Fruit fly (Drosophila melanogaster): ENCODE measurements around the gene DIP-gamma.

DIP-gamma gene

dm6 chr3R:29004884-29005621 is 34.9 kb upstream of the DIP-gamma start (continued):
- peak; percentile 66 for TF ChIP-seq pdm3 (GFP tag; optimal IDR thresholded peaks at IDR 0.05)
- TF ChIP-seq CG8632 (GFP tag; optimal IDR thresholded peaks at IDR 0.05) = peak; percentile 10
- peak; percentile 39 for TF ChIP-seq achi (GFP tag; optimal IDR thresholded peaks at IDR 0.05)
- TF ChIP-seq lz (GFP tag; optimal IDR thresholded peaks at IDR 0.05) = peak; percentile 45
- TF ChIP-seq Hr38 (GFP tag; optimal IDR thresholded peaks at IDR 0.05) = no peak
- peak; percentile 48 for TF ChIP-seq acj6 (GFP tag; optimal IDR thresholded peaks at IDR 0.05)
- TF ChIP-seq salr (GFP tag; optimal IDR thresholded peaks at IDR 0.05) = no peak
- peak; percentile 63 for TF ChIP-seq Hr4 (GFP tag; optimal IDR thresholded peaks at IDR 0.05)
- TF ChIP-seq CG34406 (GFP tag; optimal IDR thresholded peaks at IDR 0.05) = peak; percentile 16
- peak; percentile 27 for TF ChIP-seq Met (GFP tag; optimal IDR thresholded peaks at IDR 0.05)

dm6 chr3R:29000001-29000400 is 29.8 kb upstream of the DIP-gamma start:
- TF ChIP-seq Sox102F (GFP tag; optimal IDR thresholded peaks at IDR 0.05) (no peak), dsx (GFP tag; optimal IDR thresholded peaks at IDR 0.05; ENCODE audit: poor library complexity, severe bottlenecking) (peak; percentile 95), cyc (GFP tag; optimal IDR thresholded peaks at IDR 0.05) (no peak), Gug (GFP tag; IDR thresholded peaks at IDR 0.05) (0 out of 2 replicates have a peak, but pooled peaks have one; percentile 17)

- peak; percentile 38 for TF ChIP-seq Ets96B (tag; optimal IDR thresholded peaks at IDR 0.05)
- TF ChIP-seq CG11762 (GFP tag; optimal IDR thresholded peaks at IDR 0.05; ENCODE audit: insufficient read depth) = no peak
- no peak for TF ChIP-seq eg (GFP tag; IDR thresholded peaks at IDR 0.05)
- TF ChIP-seq cyc (GFP tag; optimal IDR thresholded peaks at IDR 0.05) = peak; percentile 30
- no peak for TF ChIP-seq Ets21C (GFP tag; optimal IDR thresholded peaks at IDR 0.05)
- TF ChIP-seq CG4318 (GFP tag; optimal IDR thresholded peaks at IDR 0.05) = no peak
- TF ChIP-seq CG31627 (GFP tag; optimal IDR thresholded peaks at IDR 0.05) = peak; percentile 51
- no peak for TF ChIP-seq CG1621 (tag; optimal IDR thresholded peaks at IDR 0.05)
- no peak for TF ChIP-seq Lpt (GFP tag; optimal IDR thresholded peaks at IDR 0.05)
- no peak for TF ChIP-seq CG9139 (GFP tag; optimal IDR thresholded peaks at IDR 0.05)
- TF ChIP-seq spab (GFP tag; optimal IDR thresholded peaks at IDR 0.05) = peak; percentile 44
- peak; percentile 49 for TF ChIP-seq Met (GFP tag; optimal IDR thresholded peaks at IDR 0.05)
- no peak for TF ChIP-seq dsx (GFP tag; optimal IDR thresholded peaks at IDR 0.05; ENCODE audit: poor library complexity, severe bottlenecking)
- TF ChIP-seq Hr4 (GFP tag; optimal IDR thresholded peaks at IDR 0.05) = no peak
- TF ChIP-seq CG6808 (GFP tag; optimal IDR thresholded peaks at IDR 0.05) = peak; percentile 55
- TF ChIP-seq Eip75B (GFP tag; optimal IDR thresholded peaks at IDR 0.05) = peak; percentile 35
- no peak for TF ChIP-seq Eip93F (GFP tag; optimal IDR thresholded peaks at IDR 0.05)
- TF ChIP-seq fkh (GFP tag; optimal IDR thresholded peaks at IDR 0.05) = no peak
- TF ChIP-seq Hr38 (GFP tag; optimal IDR thresholded peaks at IDR 0.05) = no peak
- TF ChIP-seq CG3919 (GFP tag; optimal IDR thresholded peaks at IDR 0.05) = peak; percentile 35
- no peak for TF ChIP-seq vri (GFP tag; optimal IDR thresholded peaks at IDR 0.05)
- TF ChIP-seq topi (GFP tag; optimal IDR thresholded peaks at IDR 0.05) = peak; percentile 59
- TF ChIP-seq OdsH (GFP tag; optimal IDR thresholded peaks at IDR 0.05) = peak; percentile 35
- TF ChIP-seq CG6163 (GFP tag; IDR thresholded peaks at IDR 0.05) = 0 out of 3 replicates have a peak, but pooled peaks have one; percentile 11
- no peak for TF ChIP-seq CG6276 (GFP tag; optimal IDR thresholded peaks at IDR 0.05)
- TF ChIP-seq ss (GFP tag; optimal IDR thresholded peaks at IDR 0.05) = peak in 1 of 2 experiments; percentile 46
- TF ChIP-seq fd85E (GFP tag; optimal IDR thresholded peaks at IDR 0.05) = no peak
- peak; percentile 57 for TF ChIP-seq fd59A (GFP tag; optimal IDR thresholded peaks at IDR 0.05)
- TF ChIP-seq svp (GFP tag) = peak; percentile 77
- peak; percentile 39 for TF ChIP-seq CG10669 (GFP tag; optimal IDR thresholded peaks at IDR 0.05)
- TF ChIP-seq Sox14 (GFP tag; optimal IDR thresholded peaks at IDR 0.05) = peak; percentile 29
- no peak for TF ChIP-seq CG7368 (GFP tag; optimal IDR thresholded peaks at IDR 0.05)
- TF ChIP-seq Hr39 (GFP tag; optimal IDR thresholded peaks at IDR 0.05) = peak; percentile 52
- peak; percentile 71 for TF ChIP-seq esn (GFP tag; optimal IDR thresholded peaks at IDR 0.05)
- no peak for TF ChIP-seq Blimp-1 (GFP tag; optimal IDR thresholded peaks at IDR 0.05)
- peak; percentile 45 for TF ChIP-seq CG32006 (GFP tag; optimal IDR thresholded peaks at IDR 0.05)
- TF ChIP-seq CG11902 (GFP tag; optimal IDR thresholded peaks at IDR 0.05) = peak; percentile 50
These were observed 28.8 kb upstream of the DIP-gamma start for dm6 chr3R:28998999-28999398.
